Worm (Caenorhabditis elegans) whole organism, L2 larva: ENCODE measurements around the gene C36C5.4.

Source experiments
- R02D3.7 ChIP-seq: fragments of 150-350 bp; optimal IDR thresholded peaks from 2 replicates; lab custom pipeline; 2014; ENCODE audit warnings: missing biosample characterization, missing genetic modification characterization
- aly-2 ChIP-seq: fragments of 150-350 bp; optimal IDR thresholded peaks from 2 replicates; lab custom pipeline; 2014; ENCODE audit warnings: missing biosample characterization, missing genetic modification characterization
- blmp-1 ChIP-seq: sonication (generic microtip); optimal IDR thresholded peaks from 2 replicates; lab custom pipeline; 2017; ENCODE audit warnings: missing genetic modification characterization, mild to moderate bottlenecking, missing compliant biosample characterization, antibody characterized with exemption, moderate library complexity; ENCODE audit not compliant: insufficient read depth
- fos-1 ChIP-seq: fragments of 150-350 bp; optimal IDR thresholded peaks from 2 replicates; lab custom pipeline; 2014; ENCODE audit warnings: missing biosample characterization, missing genetic modification characterization
- nhr-25 ChIP-seq: fragments of 150-350 bp; sonication (generic microtip); optimal IDR thresholded peaks from 3 replicates; lab custom pipeline; 2014; ENCODE audit warnings: missing biosample characterization, missing genetic modification characterization
- peb-1 ChIP-seq: fragments of 150-350 bp; optimal IDR thresholded peaks from 2 replicates; lab custom pipeline; 2014; ENCODE audit warnings: missing biosample characterization, missing genetic modification characterization
- snpc-4 ChIP-seq: fragments of 150-350 bp; optimal IDR thresholded peaks from 2 replicates; lab custom pipeline; 2014; ENCODE audit warnings: missing biosample characterization, missing genetic modification characterization
- unc-55 ChIP-seq: fragments of 150-350 bp; sonication (generic microtip); optimal IDR thresholded peaks from 3 replicates; lab custom pipeline; 2014; ENCODE audit warnings: missing biosample characterization, missing genetic modification reagents, missing genetic modification characterization
- unc-62 ChIP-seq: fragments of 150-350 bp; optimal IDR thresholded peaks from 2 replicates; lab custom pipeline; 2014; ENCODE audit warnings: missing biosample characterization, missing genetic modification reagents, missing genetic modification characterization

DNA sequence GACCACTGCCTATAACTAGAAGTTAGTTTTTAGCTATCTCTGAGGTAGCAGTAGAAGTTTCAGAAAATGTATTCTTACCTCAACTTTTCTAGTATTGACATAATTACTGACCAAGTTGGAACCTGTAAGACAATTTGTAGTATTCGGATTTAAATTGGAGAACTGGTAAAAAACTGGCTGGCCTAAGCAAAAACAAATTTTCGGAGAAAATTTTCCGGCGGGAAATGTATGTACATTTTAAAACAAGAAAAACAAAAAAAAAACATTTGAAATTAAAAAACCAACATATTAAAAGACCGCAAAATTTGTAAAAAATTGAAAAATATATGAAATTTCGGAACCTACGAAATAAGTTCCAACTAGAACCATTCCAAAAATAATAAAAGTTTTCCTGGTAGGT is 19.4 kb upstream of the C36C5.4 start, which contains the start of gene srab-11:
- TF ChIP-seq fos-1 (no peak), unc-55 (GFP tag; lab: Kevin White, UChicago) (no peak), blmp-1 (tag; lab: Kevin White, UChicago) (no peak), unc-62 (no peak), peb-1 (tag; lab: Kevin White, UChicago) (no peak), R02D3.7 (tag; lab: Kevin White, UChicago) (no peak), nhr-25 (tag; lab: Kevin White, UChicago) (no peak), aly-2 (tag; lab: Kevin White, UChicago) (no peak), snpc-4 (tag; lab: Kevin White, UChicago) (no peak)
